Worm (Caenorhabditis elegans) whole organism, L4 larva: Measurements from ENCODE around the gene Y25C1A.13.

Experiments
- F10B5.3 ChIP-seq: sonication (generic microtip); optimal IDR thresholded peaks from 2 replicates; lab custom pipeline; 2016; ENCODE audit warnings: mild to moderate bottlenecking, missing genetic modification characterization, missing compliant biosample characterization
- F44E2.7 ChIP-seq: fragments of 200-800 bp; sonication (Bioruptor generic); IDR thresholded peaks from 2 replicates; pipeline ENCODE4 v2.1.2; 2022; ENCODE audit warnings: missing genetic modification characterization, missing compliant biosample characterization
- F49E8.2 ChIP-seq: sonication (generic microtip); optimal IDR thresholded peaks from 2 replicates; lab custom pipeline; 2016; ENCODE audit warnings: missing compliant biosample characterization, mild to moderate bottlenecking, missing genetic modification characterization, borderline replicate concordance
- R02D3.7 ChIP-seq: fragments of 150-350 bp; sonication (generic microtip); optimal IDR thresholded peaks from 3 replicates; lab custom pipeline; 2014; ENCODE audit warnings: missing biosample characterization, missing genetic modification characterization
- T20F7.1 ChIP-seq: fragments of 200-800 bp; sonication (Bioruptor generic); optimal IDR thresholded peaks from 2 replicates; lab custom pipeline; 2018; ENCODE audit warnings: mild to moderate bottlenecking, missing genetic modification characterization, missing compliant biosample characterization
- T26A8.4 ChIP-seq: fragments of 200-800 bp; sonication (Bioruptor generic); IDR thresholded peaks from 2 replicates; pipeline ENCODE4 v1.3.6; 2022; ENCODE audit warnings: missing genetic modification characterization, missing compliant biosample characterization
- Y48G9A.11 ChIP-seq: fragments of 200-800 bp; sonication (Bioruptor generic); IDR thresholded peaks from 2 replicates; pipeline ENCODE4 v1.3.6; 2022; ENCODE audit warnings: missing genetic modification reagents, missing genetic modification characterization, missing compliant biosample characterization
- Y5F2A.4 ChIP-seq: fragments of 200-800 bp; sonication (Bioruptor generic); optimal IDR thresholded peaks from 2 replicates; lab custom pipeline; 2018; ENCODE audit warnings: mild to moderate bottlenecking, missing genetic modification characterization, missing compliant biosample characterization
- ZK337.2 ChIP-seq: fragments of 200-800 bp; sonication (Bioruptor generic); IDR thresholded peaks from 2 replicates; pipeline ENCODE4 v1.3.6; 2022; ENCODE audit warnings: missing genetic modification reagents, missing genetic modification characterization, missing compliant biosample characterization
- aha-1 ChIP-seq: fragments of 150-350 bp; peaks from one replicate; lab custom pipeline; 2014; ENCODE audit warnings: missing biosample characterization, missing genetic modification characterization
- ceh-20 ChIP-seq: fragments of 200-800 bp; sonication (Bioruptor generic); IDR thresholded peaks from 2 replicates; pipeline ENCODE4 v1.3.6; 2022; ENCODE audit warnings: missing genetic modification reagents, missing genetic modification characterization, missing compliant biosample characterization
- ceh-28 ChIP-seq: fragments of 150-350 bp; optimal IDR thresholded peaks from 2 replicates; lab custom pipeline; 2014; ENCODE audit warnings: missing biosample characterization, missing genetic modification reagents, missing genetic modification characterization
- ceh-32 ChIP-seq: sonication (generic microtip); optimal IDR thresholded peaks from 2 replicates; lab custom pipeline; 2016; ENCODE audit warnings: mild to moderate bottlenecking, missing genetic modification characterization, missing compliant biosample characterization; ENCODE audit not compliant: poor library complexity
- cey-2 ChIP-seq: sonication (generic microtip); optimal IDR thresholded peaks from 3 replicates; lab custom pipeline; 2017; ENCODE audit warnings: missing genetic modification characterization, mild to moderate bottlenecking, missing compliant biosample characterization, antibody characterized with exemption, borderline replicate concordance; ENCODE audit not compliant: insufficient read depth
- daf-16 ChIP-seq, 3 experiments: sonication (generic microtip); optimal IDR thresholded peaks; 2 replicates each; lab custom pipeline; 2016 to 2017; ENCODE audit warnings: missing genetic modification characterization in 3 of 3, missing genetic modification reagents in 3 of 3, mild to moderate bottlenecking in 2 of 3, missing compliant biosample characterization in 2 of 3, missing biosample characterization in 1 of 3, moderate library complexity in 1 of 3
- dmd-8 ChIP-seq: fragments of 200-800 bp; sonication (Bioruptor generic); IDR thresholded peaks from 2 replicates; pipeline ENCODE4 v1.3.6; 2022; ENCODE audit warnings: missing genetic modification characterization, missing compliant biosample characterization
- dmd-9 ChIP-seq: fragments of 200-800 bp; sonication (Bioruptor generic); IDR thresholded peaks from 2 replicates; pipeline ENCODE4 v1.3.6; 2022; ENCODE audit warnings: missing genetic modification reagents, missing genetic modification characterization, missing compliant biosample characterization
- dpl-1 ChIP-seq: fragments of 150-350 bp; optimal IDR thresholded peaks from 2 replicates; lab custom pipeline; 2014; ENCODE audit warnings: missing biosample characterization, missing genetic modification reagents, missing genetic modification characterization
- duxl-1 ChIP-seq: sonication (generic microtip); optimal IDR thresholded peaks from 2 replicates; lab custom pipeline; 2016; ENCODE audit warnings: mild to moderate bottlenecking, missing genetic modification characterization, moderate library complexity, missing compliant biosample characterization; ENCODE audit not compliant: poor library complexity
- dve-1 ChIP-seq: sonication (generic microtip); optimal IDR thresholded peaks from 2 replicates; lab custom pipeline; 2017; ENCODE audit warnings: antibody characterized with exemption, mild to moderate bottlenecking, missing genetic modification characterization, missing compliant biosample characterization; ENCODE audit not compliant: insufficient read depth
- egl-43 ChIP-seq: fragments of 200-800 bp; sonication (Bioruptor generic); IDR thresholded peaks from 2 replicates; pipeline ENCODE4 v1.3.6; 2022; ENCODE audit warnings: missing genetic modification reagents, missing genetic modification characterization, missing compliant biosample characterization
- fkh-10 ChIP-seq: fragments of 150-350 bp; optimal IDR thresholded peaks from 2 replicates; lab custom pipeline; 2014; ENCODE audit warnings: missing biosample characterization, missing genetic modification reagents, missing genetic modification characterization
- gei-8 ChIP-seq: fragments of 200-800 bp; sonication (Bioruptor generic); optimal IDR thresholded peaks from 2 replicates; lab custom pipeline; 2018; ENCODE audit warnings: mild to moderate bottlenecking, missing genetic modification characterization, missing compliant biosample characterization
- hlh-30 ChIP-seq: sonication (generic microtip); optimal IDR thresholded peaks from 2 replicates; lab custom pipeline; 2017; ENCODE audit warnings: antibody characterized with exemption, mild to moderate bottlenecking, missing genetic modification characterization, missing compliant biosample characterization; ENCODE audit not compliant: insufficient read depth
- jun-1 ChIP-seq: fragments of 150-350 bp; optimal IDR thresholded peaks from 2 replicates; lab custom pipeline; 2014; ENCODE audit warnings: missing biosample characterization, missing genetic modification reagents, missing genetic modification characterization
- lim-7 ChIP-seq: fragments of 200-800 bp; sonication (Bioruptor generic); IDR thresholded peaks from 2 replicates; pipeline ENCODE4 v1.3.6; 2022; ENCODE audit warnings: missing genetic modification characterization, missing compliant biosample characterization
- lin-1 ChIP-seq: fragments of 200-800 bp; sonication (Bioruptor generic); IDR thresholded peaks from 2 replicates; pipeline ENCODE4 v1.3.6; 2022; ENCODE audit warnings: missing genetic modification reagents, missing genetic modification characterization, missing compliant biosample characterization
- lin-15B ChIP-seq: fragments of 150-350 bp; sonication (generic microtip); optimal IDR thresholded peaks from 3 replicates; lab custom pipeline; 2014; ENCODE audit warnings: missing biosample characterization, missing genetic modification characterization
- lir-3 ChIP-seq: sonication (generic microtip); optimal IDR thresholded peaks from 2 replicates; lab custom pipeline; 2016; ENCODE audit warnings: mild to moderate bottlenecking, missing genetic modification characterization, missing compliant biosample characterization
- lsy-2 ChIP-seq, 2 experiments: fragments of 150-350 bp in 1 of 2; sonication (generic microtip) in 1 of 2; optimal IDR thresholded peaks; 2 replicates each; lab custom pipeline; 2014 to 2017; ENCODE audit warnings: missing biosample characterization in 2 of 2, missing genetic modification characterization in 2 of 2
- madf-5 ChIP-seq, 2 experiments: fragments of 200-800 bp; sonication (Bioruptor generic); IDR thresholded peaks; 2 replicates each; pipeline ENCODE4 v1.3.6; 2022; ENCODE audit warnings: missing compliant biosample characterization in 2 of 2, missing genetic modification characterization in 2 of 2
- madf-9 ChIP-seq: fragments of 200-800 bp; sonication (Bioruptor generic); conservative IDR thresholded peaks from 2 replicates; pipeline ENCODE4 v1.3.6; 2022; ENCODE audit warnings: missing genetic modification reagents, missing genetic modification characterization, missing compliant biosample characterization
- nhr-10 ChIP-seq: fragments of 150-350 bp; optimal IDR thresholded peaks from 2 replicates; lab custom pipeline; 2014; ENCODE audit warnings: missing biosample characterization, missing genetic modification characterization
- nhr-28 ChIP-seq: fragments of 150-350 bp; optimal IDR thresholded peaks from 2 replicates; lab custom pipeline; 2014; ENCODE audit warnings: missing biosample characterization, missing genetic modification characterization
- nhr-48 ChIP-seq: sonication (generic microtip); optimal IDR thresholded peaks from 2 replicates; lab custom pipeline; 2016; ENCODE audit warnings: mild to moderate bottlenecking, missing genetic modification characterization, missing compliant biosample characterization
- nhr-6 ChIP-seq: fragments of 150-350 bp; optimal IDR thresholded peaks from 2 replicates; lab custom pipeline; 2014; ENCODE audit warnings: missing biosample characterization, missing genetic modification characterization
- nhr-77 ChIP-seq: fragments of 150-350 bp; optimal IDR thresholded peaks from 2 replicates; lab custom pipeline; 2014; ENCODE audit warnings: missing biosample characterization, missing genetic modification characterization
- pha-4 ChIP-seq, 2 experiments: fragments of 150-350 bp in 1 of 2; fragments of 200-800 bp in 1 of 2; sonication (Bioruptor generic) in 1 of 2; IDR thresholded peaks in 1 of 2; optimal IDR thresholded peaks in 1 of 2; 2 replicates each; pipeline versions ENCODE4 v1.3.6 to Lab custom; 2014 to 2022; ENCODE audit warnings: missing genetic modification characterization in 2 of 2, missing genetic modification reagents in 2 of 2, missing biosample characterization in 1 of 2, missing compliant biosample characterization in 1 of 2
- php-3 ChIP-seq: fragments of 200-800 bp; sonication (Bioruptor generic); IDR thresholded peaks from 2 replicates; pipeline ENCODE4 v1.3.6; 2022; ENCODE audit warnings: missing genetic modification reagents, missing genetic modification characterization, missing compliant biosample characterization
- rbr-2 ChIP-seq: sonication (generic microtip); optimal IDR thresholded peaks from 2 replicates; lab custom pipeline; 2016; ENCODE audit warnings: missing genotype, missing genetic modification characterization, missing compliant biosample characterization
- spr-3 ChIP-seq: fragments of 200-800 bp; sonication (Bioruptor generic); optimal IDR thresholded peaks from 2 replicates; lab custom pipeline; 2018; ENCODE audit warnings: mild to moderate bottlenecking, missing genetic modification characterization, missing compliant biosample characterization
- unc-130 ChIP-seq: sonication (generic microtip); optimal IDR thresholded peaks from 2 replicates; lab custom pipeline; 2016; ENCODE audit warnings: missing genetic modification reagents, missing genetic modification characterization, missing compliant biosample characterization
- zfp-2 ChIP-seq: sonication (generic microtip); optimal IDR thresholded peaks from 2 replicates; lab custom pipeline; 2016; ENCODE audit warnings: mild to moderate bottlenecking, missing genetic modification characterization, missing compliant biosample characterization
- zfp-3 ChIP-seq: fragments of 200-800 bp; sonication (Bioruptor generic); conservative IDR thresholded peaks from 2 replicates; pipeline ENCODE4 v1.3.6; 2022; ENCODE audit warnings: missing genetic modification reagents, missing genetic modification characterization, missing compliant biosample characterization
- zip-2 ChIP-seq: fragments of 150-350 bp; optimal IDR thresholded peaks from 2 replicates; lab custom pipeline; 2014; ENCODE audit warnings: missing biosample characterization, missing genetic modification characterization
- ztf-7 ChIP-seq: fragments of 150-350 bp; optimal IDR thresholded peaks from 2 replicates; lab custom pipeline; 2014; ENCODE audit warnings: missing biosample characterization, missing genetic modification characterization

The Y25C1A.13 gene

DNA sequence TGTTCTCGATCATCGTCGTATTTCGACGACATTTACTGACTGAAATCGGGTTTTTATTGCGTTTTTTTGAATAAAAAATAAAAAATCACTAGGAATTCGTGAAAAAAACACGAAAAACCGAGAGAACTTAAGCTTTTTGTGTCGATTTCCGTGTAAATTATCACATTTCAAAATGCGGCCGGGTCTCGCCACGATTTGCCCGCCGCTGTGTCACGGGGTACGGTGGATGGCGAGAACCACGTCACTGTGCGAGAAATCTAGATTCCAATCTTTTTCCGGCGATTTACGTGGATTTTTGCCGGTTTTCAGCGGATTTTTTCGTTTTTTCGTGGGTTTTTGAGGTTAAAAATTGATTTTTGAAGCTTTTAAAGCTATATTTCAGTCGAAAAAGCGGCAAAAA is 34.1 kb downstream of the Y25C1A.13 start, which contains the start of gene Y25C1A.8 (continued):
- TF ChIP-seq jun-1 (tag; lab: Kevin White, UChicago) (peak; percentile 78), dve-1 (peak; percentile 95), nhr-48 (tag; lab: Kevin White, UChicago) (peak; percentile 30), Y5F2A.4 (GFP tag; lab: Kevin White, UChicago) (peak; percentile 71), zfp-2 (tag; lab: Kevin White, UChicago) (peak; percentile 47), zfp-3 (peak; percentile 85), Y48G9A.11 (GFP tag; lab: Robert Waterston, UW) (0 out of 2 replicates have a peak, but pooled peaks have one; percentile 31), zip-2 (tag; lab: Kevin White, UChicago) (peak; percentile 68), aha-1 (tag; lab: Kevin White, UChicago) (peak; percentile 99), dpl-1 (peak; percentile 84), nhr-28 (peak; percentile 64), cey-2 (no peak), madf-5 (GFP tag; IDR thresholded peaks at IDR 0.05; lab: Robert Waterston, UW) (no peak), egl-43 (GFP tag; lab: Robert Waterston, UW) (peak; percentile 82), nhr-6 (tag; lab: Kevin White, UChicago) (peak; percentile 82), nhr-77 (peak; percentile 63), lim-7 (GFP tag; lab: Robert Waterston, UW) (0 out of 2 replicates have a peak, but pooled peaks have one; percentile 46), lin-15B (tag; lab: Kevin White, UChicago) (no peak), ZK337.2 (GFP tag; lab: Robert Waterston, UW) (peak; percentile 61; the same call in 1 of the 2 replicates), lin-1 (GFP tag; lab: Robert Waterston, UW) (peak; percentile 89), ceh-28 (no peak), lsy-2 (tag; optimal IDR thresholded peaks at IDR 0.05; lab: Kevin White, UChicago) (peak; percentile 99 to 100), php-3 (peak; percentile 89), madf-9 (GFP tag; lab: Robert Waterston, UW) (peak; percentile 81), daf-16 (GFP tag; optimal IDR thresholded peaks at IDR 0.05; lab: Kevin White, UChicago) (peak in 1 of 2 experiments; percentile 54), daf-16 (tag; optimal IDR thresholded peaks at IDR 0.05; lab: Kevin White, UChicago) (peak; percentile 49), dmd-9 (GFP tag; lab: Robert Waterston, UW) (peak; percentile 71), pha-4 (GFP tag; IDR thresholded peaks at IDR 0.05; lab: Robert Waterston, UW) (peak; percentile 91), pha-4 (tag; optimal IDR thresholded peaks at IDR 0.05; lab: Kevin White, UChicago) (no peak), gei-8 (GFP tag; lab: Kevin White, UChicago) (peak; percentile 38), rbr-2 (tag; lab: Kevin White, UChicago) (peak; percentile 92), lir-3 (tag; lab: Kevin White, UChicago) (no peak), hlh-30 (tag; lab: Kevin White, UChicago) (peak; percentile 92), spr-3 (GFP tag; lab: Kevin White, UChicago) (peak; percentile 94), duxl-1 (tag; lab: Kevin White, UChicago) (peak; percentile 95), fkh-10 (peak; percentile 53), ztf-7 (peak; percentile 83), dmd-8 (GFP tag; lab: Robert Waterston, UW) (no peak), T26A8.4 (GFP tag; lab: Robert Waterston, UW) (peak; percentile 95), unc-130 (GFP tag; lab: Kevin White, UChicago) (peak; percentile 35), nhr-10 (peak; percentile 2), F44E2.7 (GFP tag; lab: Robert Waterston, UW) (peak; percentile 70; the same call in 1 of the 2 replicates), F49E8.2 (tag; lab: Kevin White, UChicago) (peak; percentile 67), ceh-20 (GFP tag; lab: Robert Waterston, UW) (peak; percentile 86), T20F7.1 (GFP tag; lab: Kevin White, UChicago) (no peak), R02D3.7 (tag; lab: Kevin White, UChicago) (no peak), F10B5.3 (tag; lab: Kevin White, UChicago) (peak; percentile 87), ceh-32 (tag; lab: Kevin White, UChicago) (peak; percentile 46)
